Worm (Caenorhabditis elegans) whole organism, L1 larva: ENCODE data around the gene srt-53.
A peak's percentile ranks its signal among the peaks of the same experiment; 100 is the strongest.

ENCODE experiments used
- C04F5.9 ChIP-seq: sonication (generic microtip); optimal IDR thresholded peaks from 2 replicates; lab custom pipeline; 2016; ENCODE audit warnings: missing genetic modification characterization, missing compliant biosample characterization
- C16A3.4 ChIP-seq: fragments of 150-350 bp; optimal IDR thresholded peaks from 2 replicates; lab custom pipeline; 2014; ENCODE audit warnings: missing biosample characterization, missing genetic modification characterization
- aly-2 ChIP-seq: fragments of 150-350 bp; optimal IDR thresholded peaks from 2 replicates; lab custom pipeline; 2014; ENCODE audit warnings: missing biosample characterization, missing genetic modification characterization
- blmp-1 ChIP-seq: fragments of 150-350 bp; optimal IDR thresholded peaks from 2 replicates; lab custom pipeline; 2014; ENCODE audit warnings: missing biosample characterization, missing genetic modification characterization
- ceh-82 ChIP-seq, 3 experiments: fragments of 150-350 bp in 1 of 3; sonication (generic microtip) in 2 of 3; optimal IDR thresholded peaks; 2 replicates each; lab custom pipeline; 2014 to 2017; ENCODE audit warnings: missing biosample characterization in 3 of 3, missing genetic modification characterization in 3 of 3
- ceh-88 ChIP-seq: fragments of 200-800 bp; sonication (Bioruptor generic); IDR thresholded peaks from 2 replicates; pipeline ENCODE4 v1.3.6; 2022; ENCODE audit warnings: missing genetic modification characterization, missing compliant biosample characterization
- ceh-90 ChIP-seq: sonication (generic microtip); optimal IDR thresholded peaks from 2 replicates; lab custom pipeline; 2016; ENCODE audit warnings: missing genetic modification characterization, missing compliant biosample characterization
- dpl-1 ChIP-seq, 3 experiments: fragments of 150-350 bp in 2 of 3; sonication (generic microtip) in 1 of 3; optimal IDR thresholded peaks; 2 replicates each; lab custom pipeline; 2014 to 2017; ENCODE audit warnings: missing biosample characterization in 3 of 3, missing genetic modification characterization in 3 of 3, missing genetic modification reagents in 3 of 3
- dsc-1 ChIP-seq: sonication (generic microtip); optimal IDR thresholded peaks from 2 replicates; lab custom pipeline; 2016; ENCODE audit warnings: mild to moderate bottlenecking, missing genetic modification characterization, missing compliant biosample characterization
- efl-1 ChIP-seq, 4 experiments: fragments of 150-350 bp; optimal IDR thresholded peaks in 3 of 4; peaks in 1 of 4; 1 replicate in 1 of 4; 2 replicates in 3 of 4; lab custom pipeline; 2014; ENCODE audit warnings: missing biosample characterization in 2 of 4, missing genetic modification characterization in 2 of 4, missing genetic modification reagents in 2 of 4
- egl-27 ChIP-seq, 2 experiments: fragments of 150-350 bp in 1 of 2; sonication (generic microtip); optimal IDR thresholded peaks; 3 replicates each; lab custom pipeline; 2017 to 2018; ENCODE audit warnings: missing biosample characterization in 2 of 2, missing genetic modification characterization in 2 of 2, missing genetic modification reagents in 2 of 2
- elt-3 ChIP-seq, 6 experiments: fragments of 150-350 bp in 1 of 6; sonication (generic microtip); optimal IDR thresholded peaks; 2 replicates each; lab custom pipeline; 2017 to 2018; ENCODE audit warnings: missing biosample characterization in 6 of 6, missing genetic modification characterization in 6 of 6, inconsistent platforms in 1 of 6
- fkh-8 ChIP-seq: sonication (generic microtip); optimal IDR thresholded peaks from 2 replicates; lab custom pipeline; 2016; ENCODE audit warnings: mild to moderate bottlenecking, missing genetic modification characterization, missing compliant biosample characterization
- lin-14 ChIP-seq: fragments of 200-800 bp; sonication (Bioruptor generic); optimal IDR thresholded peaks from 2 replicates; lab custom pipeline; 2018; ENCODE audit warnings: mild to moderate bottlenecking, missing genetic modification characterization, moderate library complexity, missing compliant biosample characterization
- lin-35 ChIP-seq, 2 experiments: fragments of 150-350 bp; optimal IDR thresholded peaks; 2 replicates each; lab custom pipeline; 2014; ENCODE audit warnings: missing biosample characterization in 2 of 2, missing genetic modification characterization in 2 of 2, missing genetic modification reagents in 2 of 2
- lin-39 ChIP-seq: fragments of 150-350 bp; optimal IDR thresholded peaks from 2 replicates; lab custom pipeline; 2014; ENCODE audit warnings: missing biosample characterization, missing genetic modification reagents, missing genetic modification characterization
- lir-3 ChIP-seq: sonication (generic microtip); optimal IDR thresholded peaks from 2 replicates; lab custom pipeline; 2016; ENCODE audit warnings: mild to moderate bottlenecking, missing genetic modification characterization, moderate library complexity, missing compliant biosample characterization; ENCODE audit not compliant: poor library complexity
- lsy-2 ChIP-seq, 2 experiments: fragments of 150-350 bp; optimal IDR thresholded peaks; 2 replicates each; lab custom pipeline; 2014; ENCODE audit warnings: missing biosample characterization in 2 of 2, missing genetic modification characterization in 2 of 2
- nhr-11 ChIP-seq: fragments of 150-350 bp; optimal IDR thresholded peaks from 2 replicates; lab custom pipeline; 2014; ENCODE audit warnings: missing biosample characterization, missing genetic modification characterization
- nhr-47 ChIP-seq: sonication (generic microtip); optimal IDR thresholded peaks from 2 replicates; lab custom pipeline; 2016; ENCODE audit warnings: mild to moderate bottlenecking, missing genetic modification characterization, moderate library complexity, missing compliant biosample characterization
- nhr-71 ChIP-seq: sonication (generic microtip); optimal IDR thresholded peaks from 2 replicates; lab custom pipeline; 2016; ENCODE audit warnings: mild to moderate bottlenecking, missing genetic modification characterization, moderate library complexity, missing compliant biosample characterization
- nhr-77 ChIP-seq: fragments of 150-350 bp; optimal IDR thresholded peaks from 2 replicates; lab custom pipeline; 2014; ENCODE audit warnings: missing biosample characterization, missing genetic modification characterization
- nhr-85 ChIP-seq: sonication (generic microtip); peaks from one replicate; lab custom pipeline; 2016; ENCODE audit warnings: missing genetic modification characterization, inconsistent platforms, missing compliant biosample characterization
- rnt-1 ChIP-seq: sonication (generic microtip); optimal IDR thresholded peaks from 2 replicates; lab custom pipeline; 2016; ENCODE audit warnings: mild to moderate bottlenecking, missing genetic modification characterization, moderate library complexity, missing compliant biosample characterization
- skn-1 ChIP-seq: fragments of 150-350 bp; optimal IDR thresholded peaks from 2 replicates; lab custom pipeline; 2014; ENCODE audit warnings: missing biosample characterization, missing genetic modification characterization
- sox-4 ChIP-seq: sonication (generic microtip); optimal IDR thresholded peaks from 2 replicates; lab custom pipeline; 2016; ENCODE audit warnings: missing genetic modification characterization, missing compliant biosample characterization
- unc-62 ChIP-seq: fragments of 150-350 bp; optimal IDR thresholded peaks from 2 replicates; lab custom pipeline; 2014; ENCODE audit warnings: missing biosample characterization, missing genetic modification reagents, missing genetic modification characterization
- unc-98 ChIP-seq: fragments of 200-800 bp; sonication (Bioruptor generic); IDR thresholded peaks from 2 replicates; pipeline ENCODE4 v1.3.6; 2022; ENCODE audit warnings: missing genetic modification characterization, missing compliant biosample characterization
- zip-4 ChIP-seq: fragments of 200-800 bp; sonication (Bioruptor generic); optimal IDR thresholded peaks from 2 replicates; lab custom pipeline; 2018; ENCODE audit warnings: mild to moderate bottlenecking, missing genetic modification characterization, moderate library complexity, missing compliant biosample characterization
- ztf-11 ChIP-seq, 2 experiments: sonication (generic microtip); optimal IDR thresholded peaks; 2 replicates each; lab custom pipeline; 2016 to 2017; ENCODE audit warnings: missing genetic modification characterization in 2 of 2, missing biosample characterization in 1 of 2, missing compliant biosample characterization in 1 of 2

The srt-53 gene

ce11 chrV:7964429-7964828 lies 24.2 kb upstream of the srt-53 start:
- no peak for TF ChIP-seq elt-3 (tag; optimal IDR thresholded peaks at IDR 0.05; lab: Kevin White, UChicago)
- no peak for TF ChIP-seq unc-62
- no peak for TF ChIP-seq aly-2 (tag; lab: Kevin White, UChicago)
- TF ChIP-seq ceh-90 (tag; lab: Kevin White, UChicago), result no peak
- no peak for TF ChIP-seq C04F5.9 (tag; lab: Kevin White, UChicago)
- TF ChIP-seq, all 84 proteins: peak for 0

ce11 chrV:7958740-7959320 lies 18.6 kb upstream of the srt-53 start, which contains the start of the genes clec-217 and F26D11.2:
clec-217 (minus strand) TSS chrV:7958840.
F26D11.2 (plus strand) TSS chrV:7959270.
- no peak for TF ChIP-seq rnt-1 (tag; lab: Kevin White, UChicago)
- peak; percentile 40 for TF ChIP-seq blmp-1
- TF ChIP-seq sox-4 (tag; lab: Kevin White, UChicago), result no peak
- no peak for TF ChIP-seq dsc-1 (tag; lab: Kevin White, UChicago)
- TF ChIP-seq efl-1 (optimal IDR thresholded peaks at IDR 0.05; lab: Kevin White, UChicago), result no peak
- no peak for TF ChIP-seq efl-1 (GFP tag; optimal IDR thresholded peaks at IDR 0.05 in 1 of 2; lab: Kevin White, UChicago)

- TF ChIP-seq lin-39 (tag; lab: Kevin White, UChicago) (no peak), nhr-85 (tag; lab: Kevin White, UChicago) (no peak), ceh-88 (no peak), fkh-8 (tag; lab: Kevin White, UChicago) (no peak), efl-1 (optimal IDR thresholded peaks at IDR 0.05; lab: Kevin White, UChicago) (no peak), efl-1 (GFP tag; optimal IDR thresholded peaks at IDR 0.05 in 1 of 2; lab: Kevin White, UChicago) (peak in 1 of 2 experiments; percentile 87), nhr-77 (tag; lab: Kevin White, UChicago) (no peak), aly-2 (tag; lab: Kevin White, UChicago) (no peak)
Observed at ce11 chrV:7956218-7956617, 16.0 kb upstream of the srt-53 start, which contains the start of gene pals-34. pals-34 (minus strand) TSS chrV:7956497.

ce11 chrV:7955168-7955567 lies 15.0 kb upstream of the srt-53 start, which contains the start of gene F26D11.12:
F26D11.12 (minus strand) TSS chrV:7955312.
- TF ChIP-seq nhr-11 (tag; lab: Kevin White, UChicago) (no peak), dpl-1 (GFP tag; optimal IDR thresholded peaks at IDR 0.05; lab: Kevin White, UChicago) (peak; percentile 44 to 73 (median 66)), lin-35 (GFP tag; optimal IDR thresholded peaks at IDR 0.05; lab: Kevin White, UChicago) (peak; percentile 22 to 86), nhr-71 (tag; lab: Kevin White, UChicago) (no peak), zip-4 (GFP tag; lab: Kevin White, UChicago) (peak; percentile 38), lsy-2 (tag; optimal IDR thresholded peaks at IDR 0.05; lab: Kevin White, UChicago) (peak in 1 of 2 experiments; percentile 44), ceh-82 (tag; optimal IDR thresholded peaks at IDR 0.05; lab: Kevin White, UChicago) (peak in 1 of 3 experiments; percentile 4), efl-1 (optimal IDR thresholded peaks at IDR 0.05; lab: Kevin White, UChicago) (peak; percentile 56 to 66), efl-1 (GFP tag; optimal IDR thresholded peaks at IDR 0.05 in 1 of 2; lab: Kevin White, UChicago) (peak; percentile 68 to 98), unc-98 (no peak), C16A3.4 (tag; lab: Kevin White, UChicago) (peak; percentile 15), skn-1 (peak; percentile 62)

- TF ChIP-seq blmp-1 (no peak), lin-14 (no peak), aly-2 (tag; lab: Kevin White, UChicago) (no peak), nhr-47 (no peak), egl-27 (tag; optimal IDR thresholded peaks at IDR 0.05; lab: Kevin White, UChicago) (no peak), ztf-11 (tag; optimal IDR thresholded peaks at IDR 0.05; lab: Kevin White, UChicago) (no peak), lir-3 (no peak)
Observed at ce11 chrV:7954552-7954951, 14.4 kb upstream of the srt-53 start, which contains the start of gene F26D11.13. F26D11.13 (minus strand) TSS chrV:7954652.
